Fruit fly (Drosophila melanogaster) whole organism, embryonic: ENCODE measurements around the gene Adsl.

Experiments used
- ATbp ChIP-seq: fragments of 200-800 bp; sonication (Bioruptor generic); optimal IDR thresholded peaks from 2 replicates; lab custom pipeline; 2017; ENCODE audit warnings: missing biosample characterization, mild to moderate bottlenecking, missing genetic modification characterization, missing genetic modification reagents
- Abd-B ChIP-seq: fragments of 200-800 bp; sonication (Bioruptor generic); optimal IDR thresholded peaks from 2 replicates; lab custom pipeline; 2018; ENCODE audit warnings: missing biosample characterization, mild to moderate bottlenecking, missing genetic modification characterization, moderate library complexity
- CG12071 ChIP-seq: fragments of 200-800 bp; sonication (Bioruptor generic); optimal IDR thresholded peaks from 3 replicates; lab custom pipeline; 2018; ENCODE audit warnings: missing biosample characterization, mild to moderate bottlenecking, missing genetic modification characterization
- CG13123 ChIP-seq: fragments of 200-800 bp; sonication (Bioruptor generic); optimal IDR thresholded peaks from 2 replicates; lab custom pipeline; 2016; ENCODE audit warnings: missing biosample characterization, missing genetic modification characterization
- CG13894 ChIP-seq: fragments of 200-800 bp; sonication (Bioruptor generic); optimal IDR thresholded peaks from 3 replicates; lab custom pipeline; 2018; ENCODE audit warnings: missing biosample characterization, mild to moderate bottlenecking, missing genetic modification characterization, moderate library complexity
- CG1602 ChIP-seq: fragments of 200-800 bp; sonication (Bioruptor generic); optimal IDR thresholded peaks from 3 replicates; lab custom pipeline; 2016; ENCODE audit warnings: missing biosample characterization, missing genetic modification characterization
- CG16813 ChIP-seq: fragments of 200-800 bp; sonication (Bioruptor generic); IDR thresholded peaks from 3 replicates; pipeline ENCODE4 v1.3.6; 2022; ENCODE audit warnings: missing biosample characterization, missing genetic modification characterization; ENCODE audit not compliant: partially characterized antibody
- CG16815 ChIP-seq: fragments of 200-800 bp; sonication (Bioruptor generic); optimal IDR thresholded peaks from 3 replicates; lab custom pipeline; 2017; ENCODE audit warnings: missing biosample characterization, mild to moderate bottlenecking, missing genetic modification characterization
- CG17359 ChIP-seq: fragments of 200-800 bp; sonication (Bioruptor generic); optimal IDR thresholded peaks from 3 replicates; lab custom pipeline; 2018; ENCODE audit warnings: missing biosample characterization, mild to moderate bottlenecking, missing genetic modification characterization, moderate library complexity
- CG2199 ChIP-seq: fragments of 200-800 bp; sonication (Bioruptor generic); IDR thresholded peaks from 3 replicates; pipeline ENCODE4 v1.3.6; 2022; ENCODE audit warnings: missing biosample characterization, missing genetic modification characterization
- CG4617 ChIP-seq: fragments of 200-800 bp; sonication (Bioruptor generic); optimal IDR thresholded peaks from 3 replicates; lab custom pipeline; 2016; ENCODE audit warnings: missing biosample characterization, missing genetic modification characterization, borderline replicate concordance
- CG5180 ChIP-seq: fragments of 200-800 bp; sonication (Bioruptor generic); optimal IDR thresholded peaks from 3 replicates; lab custom pipeline; 2017; ENCODE audit warnings: missing biosample characterization, missing genetic modification characterization, mild to moderate bottlenecking, moderate library complexity, missing genetic modification reagents
- CG6654 ChIP-seq: fragments of 200-800 bp; sonication (Bioruptor generic); optimal IDR thresholded peaks from 2 replicates; lab custom pipeline; 2017; ENCODE audit warnings: missing biosample characterization, mild to moderate bottlenecking, missing genetic modification characterization
- CG7963 ChIP-seq: fragments of 200-800 bp; sonication (Bioruptor generic); IDR thresholded peaks from 3 replicates; pipeline ENCODE4 v1.3.6; 2022; ENCODE audit warnings: missing biosample characterization, missing genetic modification characterization; ENCODE audit not compliant: partially characterized antibody
- CrebB ChIP-seq: fragments of 200-800 bp; sonication (Bioruptor generic); optimal IDR thresholded peaks from 3 replicates; lab custom pipeline; 2018; ENCODE audit warnings: missing biosample characterization, mild to moderate bottlenecking, missing genetic modification characterization
- Doc3 ChIP-seq: fragments of 200-800 bp; sonication (Bioruptor generic); IDR thresholded peaks from 3 replicates; pipeline ENCODE4 v1.3.6; 2022; ENCODE audit warnings: missing biosample characterization, missing genetic modification characterization; ENCODE audit not compliant: partially characterized antibody
- Fer1 ChIP-seq: fragments of 200-800 bp; sonication (Bioruptor generic); optimal IDR thresholded peaks from 2 replicates; lab custom pipeline; 2017; ENCODE audit warnings: missing biosample characterization, mild to moderate bottlenecking, missing genetic modification characterization
- Fer3 ChIP-seq: fragments of 200-800 bp; sonication (Bioruptor generic); optimal IDR thresholded peaks from 2 replicates; lab custom pipeline; 2018; ENCODE audit warnings: missing biosample characterization, mild to moderate bottlenecking, missing genetic modification characterization, moderate library complexity
- Gug ChIP-seq: fragments of 200-800 bp; sonication (Bioruptor generic); IDR thresholded peaks from 4 replicates; pipeline ENCODE4 v1.3.6; 2022; ENCODE audit warnings: missing biosample characterization, missing genetic modification characterization
- Myb ChIP-seq: fragments of 200-800 bp; sonication (Bioruptor generic); optimal IDR thresholded peaks from 2 replicates; lab custom pipeline; 2016; ENCODE audit warnings: missing biosample characterization, missing genetic modification characterization
- NC2α ChIP-seq: fragments of 200-800 bp; sonication (Bioruptor generic); optimal IDR thresholded peaks from 2 replicates; lab custom pipeline; 2016; ENCODE audit warnings: missing biosample characterization, missing genetic modification characterization
- Neu2 ChIP-seq: fragments of 200-800 bp; sonication (Bioruptor generic); optimal IDR thresholded peaks from 3 replicates; lab custom pipeline; 2016; ENCODE audit warnings: missing biosample characterization, missing genetic modification characterization, borderline replicate concordance
- Pdp1 ChIP-seq, 2 experiments: fragments of 200-800 bp; sonication (Bioruptor generic); optimal IDR thresholded peaks; 3 replicates each; lab custom pipeline; 2016; ENCODE audit warnings: missing biosample characterization in 2 of 2, missing genetic modification characterization in 2 of 2, mild to moderate bottlenecking in 1 of 2, moderate library complexity in 1 of 2
- Rfx ChIP-seq: fragments of 200-800 bp; sonication (Bioruptor generic); IDR thresholded peaks from 2 replicates; pipeline ENCODE4 v1.3.6; 2022; ENCODE audit warnings: missing biosample characterization, missing genetic modification characterization
- Sin3A ChIP-seq: fragments of >200 bp; optimal IDR thresholded peaks from 2 replicates; lab custom pipeline; 2018
- Ssrp ChIP-seq: fragments of 200-800 bp; sonication (Bioruptor generic); optimal IDR thresholded peaks from 2 replicates; lab custom pipeline; 2018; ENCODE audit warnings: missing biosample characterization, mild to moderate bottlenecking, missing genetic modification characterization, moderate library complexity
- Xrp1 ChIP-seq: fragments of 200-800 bp; sonication (Bioruptor generic); IDR thresholded peaks from 2 replicates; pipeline ENCODE4 v1.3.6; 2022; ENCODE audit warnings: missing biosample characterization, missing genetic modification characterization
- bbx ChIP-seq: fragments of 200-800 bp; sonication (Bioruptor generic); IDR thresholded peaks from 2 replicates; pipeline ENCODE4 v1.3.6; 2022; ENCODE audit warnings: missing biosample characterization, missing genetic modification characterization; ENCODE audit not compliant: partially characterized antibody
- btn ChIP-seq: fragments of 200-800 bp; sonication (Bioruptor generic); optimal IDR thresholded peaks from 2 replicates; lab custom pipeline; 2016; ENCODE audit warnings: missing biosample characterization, missing genetic modification characterization
- chinmo ChIP-seq: fragments of 200-800 bp; sonication (Bioruptor generic); IDR thresholded peaks from 4 replicates; pipeline ENCODE4 v1.3.6; 2022; ENCODE audit warnings: missing biosample characterization, missing genetic modification characterization; ENCODE audit not compliant: partially characterized antibody
- cwo ChIP-seq: fragments of 200-800 bp; sonication (Bioruptor generic); optimal IDR thresholded peaks from 3 replicates; lab custom pipeline; 2017; ENCODE audit warnings: missing biosample characterization, missing genetic modification characterization, mild to moderate bottlenecking, moderate library complexity, missing genetic modification reagents
- dpn ChIP-seq, 2 experiments: fragments of 200-800 bp; sonication (Bioruptor generic); optimal IDR thresholded peaks; 3 replicates each; lab custom pipeline; 2016; ENCODE audit warnings: missing biosample characterization in 2 of 2, missing genetic modification characterization in 2 of 2
- fru ChIP-seq: fragments of >200 bp; optimal IDR thresholded peaks from 2 replicates; lab custom pipeline; 2017
- ftz-f1 ChIP-seq: fragments of 200-800 bp; sonication (Bioruptor generic); optimal IDR thresholded peaks from 2 replicates; lab custom pipeline; 2016; ENCODE audit warnings: missing biosample characterization, missing genetic modification characterization
- her ChIP-seq: fragments of 200-800 bp; sonication (Bioruptor generic); optimal IDR thresholded peaks from 2 replicates; lab custom pipeline; 2016; ENCODE audit warnings: missing biosample characterization, missing genetic modification characterization
- lbe ChIP-seq: fragments of 200-800 bp; sonication (Bioruptor generic); optimal IDR thresholded peaks from 2 replicates; lab custom pipeline; 2016; ENCODE audit warnings: missing biosample characterization, mild to moderate bottlenecking, missing genetic modification characterization
- lilli ChIP-seq: fragments of 200-800 bp; sonication (Bioruptor generic); optimal IDR thresholded peaks from 3 replicates; lab custom pipeline; 2016; ENCODE audit warnings: missing biosample characterization, missing genetic modification characterization
- maf-S ChIP-seq: fragments of 200-800 bp; sonication (Bioruptor generic); optimal IDR thresholded peaks from 2 replicates; lab custom pipeline; 2016; ENCODE audit warnings: missing biosample characterization, missing genetic modification characterization
- mam ChIP-seq: fragments of 200-800 bp; sonication (Bioruptor generic); optimal IDR thresholded peaks from 3 replicates; lab custom pipeline; 2016; ENCODE audit warnings: missing biosample characterization, missing genetic modification characterization
- nerfin-2 ChIP-seq: fragments of 200-800 bp; sonication (Bioruptor generic); IDR thresholded peaks from 2 replicates; pipeline ENCODE4 v1.3.6; 2022; ENCODE audit warnings: missing biosample characterization, missing genetic modification characterization; ENCODE audit not compliant: partially characterized antibody
- nmo ChIP-seq: fragments of 200-800 bp; sonication (Bioruptor generic); optimal IDR thresholded peaks from 2 replicates; lab custom pipeline; 2018; ENCODE audit warnings: missing biosample characterization, mild to moderate bottlenecking, missing genetic modification characterization, moderate library complexity
- org-1 ChIP-seq: fragments of 200-800 bp; sonication (Bioruptor generic); optimal IDR thresholded peaks from 2 replicates; lab custom pipeline; 2017; ENCODE audit warnings: missing biosample characterization, missing genetic modification characterization
- pnt ChIP-seq: fragments of 200-800 bp; sonication (Bioruptor generic); optimal IDR thresholded peaks from 3 replicates; lab custom pipeline; 2016; ENCODE audit warnings: missing biosample characterization, missing genetic modification characterization
- ranshi ChIP-seq: fragments of 200-800 bp; sonication (Bioruptor generic); IDR thresholded peaks from 2 replicates; pipeline ENCODE4 v1.3.6; 2022; ENCODE audit warnings: missing biosample characterization, missing genetic modification characterization
- sd ChIP-seq: fragments of 200-800 bp; sonication (Bioruptor generic); optimal IDR thresholded peaks from 3 replicates; lab custom pipeline; 2018; ENCODE audit warnings: missing biosample characterization, mild to moderate bottlenecking, missing genetic modification characterization, moderate library complexity
- sna ChIP-seq: fragments of 200-800 bp; sonication (Bioruptor generic); IDR thresholded peaks from 2 replicates; pipeline ENCODE4 v1.3.6; 2022; ENCODE audit warnings: missing biosample characterization, missing genetic modification characterization; ENCODE audit not compliant: partially characterized antibody
- sug ChIP-seq: fragments of 200-800 bp; optimal IDR thresholded peaks from 2 replicates; lab custom pipeline; 2019; ENCODE audit warnings: missing biosample characterization, mild to moderate bottlenecking, missing genetic modification characterization, moderate library complexity
- unpg ChIP-seq: fragments of 200-800 bp; sonication (Bioruptor generic); optimal IDR thresholded peaks from 3 replicates; lab custom pipeline; 2018; ENCODE audit warnings: missing biosample characterization, mild to moderate bottlenecking, missing genetic modification characterization, moderate library complexity

The Adsl gene

dm6 chr3R:17002218-17003110, 18.5 kb downstream of the Adsl start, which contains the start of the genes Sf3a1 and Irc (continued):
- no peak for TF ChIP-seq CG12071
- no peak for TF ChIP-seq CG5180
- TF ChIP-seq CG13894: peak; percentile 42
- no peak for TF ChIP-seq Fer3 (tag; lab: Kevin White, UChicago)
- peak; percentile 73 for TF ChIP-seq Rfx (GFP tag; lab: Robert Waterston, UW)
- TF ChIP-seq CG7963: peak; percentile 90
- TF ChIP-seq btn (GFP tag; lab: Kevin White, UChicago): no peak
- TF ChIP-seq Ssrp (tag; lab: Kevin White, UChicago): no peak
- no peak for TF ChIP-seq Xrp1 (GFP tag; lab: Robert Waterston, UW)
- peak; percentile 71; the same call in 1 of the 3 replicates for TF ChIP-seq CG2199
- no peak for TF ChIP-seq org-1 (GFP tag; lab: Kevin White, UChicago)
- TF ChIP-seq pnt (GFP tag; lab: Kevin White, UChicago): no peak
- TF ChIP-seq Sin3A (lab: Kevin White, UChicago): peak; percentile 61
- peak; percentile 93 for TF ChIP-seq Doc3 (GFP tag; lab: Robert Waterston, UW)
- TF ChIP-seq NC2α: no peak
- no peak for TF ChIP-seq CG1602 (GFP tag; lab: Kevin White, UChicago)
- no peak for TF ChIP-seq ATbp (GFP tag; lab: Kevin White, UChicago)
- TF ChIP-seq ftz-f1 (GFP tag; lab: Kevin White, UChicago): peak; percentile 2
- TF ChIP-seq fru (lab: Kevin White, UChicago): no peak
- TF ChIP-seq chinmo (GFP tag; lab: Robert Waterston, UW): peak; percentile 96
- peak; percentile 25 to 54 for TF ChIP-seq Pdp1 (GFP tag; optimal IDR thresholded peaks at IDR 0.05; lab: Kevin White, UChicago)
- TF ChIP-seq mam: peak; percentile 57
- TF ChIP-seq CrebB (tag; lab: Kevin White, UChicago): no peak
- peak; percentile 41 for TF ChIP-seq Myb (GFP tag; lab: Kevin White, UChicago)
- TF ChIP-seq cwo (GFP tag; lab: Kevin White, UChicago): peak; percentile 2
- TF ChIP-seq bbx: peak; percentile 97
- TF ChIP-seq dpn (GFP tag; optimal IDR thresholded peaks at IDR 0.05; lab: Kevin White, UChicago): peak; percentile 24 to 52
- TF ChIP-seq maf-S (GFP tag; lab: Kevin White, UChicago): peak; percentile 1
- TF ChIP-seq nerfin-2 (GFP tag; lab: Robert Waterston, UW): peak; percentile 91
- no peak for TF ChIP-seq CG6654 (GFP tag; lab: Kevin White, UChicago)
- peak; percentile 90 for TF ChIP-seq CG4617 (GFP tag; lab: Kevin White, UChicago)
- TF ChIP-seq Fer1: peak; percentile 9
- TF ChIP-seq Abd-B (GFP tag; lab: Kevin White, UChicago): no peak
- TF ChIP-seq Neu2 (GFP tag; lab: Kevin White, UChicago): no peak
- TF ChIP-seq ranshi (GFP tag; lab: Robert Waterston, UW): no peak
- TF ChIP-seq CG17359 (tag; lab: Kevin White, UChicago): no peak
- TF ChIP-seq lbe: peak; percentile 22
- peak; percentile 89 for TF ChIP-seq sna (GFP tag; lab: Robert Waterston, UW)
- TF ChIP-seq CG16815 (GFP tag; lab: Kevin White, UChicago): no peak
- TF ChIP-seq her (GFP tag; lab: Kevin White, UChicago): peak; percentile 73
- no peak for TF ChIP-seq sd (tag; lab: Kevin White, UChicago)
- peak; percentile 56 for TF ChIP-seq nmo (GFP tag; lab: Kevin White, UChicago)
- peak; percentile 50 for TF ChIP-seq sug (tag; lab: Kevin White, UChicago)
- TF ChIP-seq Gug (GFP tag; lab: Robert Waterston, UW): no peak; the same call in 3 of the 4 replicates
- peak; percentile 93 for TF ChIP-seq CG16813
- peak; percentile 14 for TF ChIP-seq unpg (GFP tag; lab: Kevin White, UChicago)
- TF ChIP-seq CG13123: no peak
- peak; percentile 59 for TF ChIP-seq lilli (GFP tag; lab: Kevin White, UChicago)
